Fruit fly (Drosophila melanogaster) whole organism, embryonic: ENCODE measurements around the gene Tg.
A peak's percentile ranks its signal among the peaks of the same experiment; 100 is the strongest.

Experiments
- Abd-B ChIP-seq: fragments of 200-800 bp; sonication (Bioruptor generic); optimal IDR thresholded peaks from 2 replicates; lab custom pipeline; 2018; ENCODE audit warnings: missing biosample characterization, mild to moderate bottlenecking, missing genetic modification characterization, moderate library complexity
- CG13287 ChIP-seq: fragments of 200-800 bp; sonication (Bioruptor generic); IDR thresholded peaks from 2 replicates; pipeline ENCODE4 v1.3.6; 2022; ENCODE audit warnings: missing biosample characterization, missing genetic modification characterization; ENCODE audit not compliant: partially characterized antibody
- CG13296 ChIP-seq: fragments of 200-800 bp; sonication (Bioruptor generic); optimal IDR thresholded peaks from 3 replicates; lab custom pipeline; 2018; ENCODE audit warnings: missing biosample characterization, mild to moderate bottlenecking, missing genetic modification characterization
- CG13424 ChIP-seq: fragments of 200-800 bp; sonication (Bioruptor generic); optimal IDR thresholded peaks from 2 replicates; lab custom pipeline; 2019; ENCODE audit warnings: missing biosample characterization, mild to moderate bottlenecking, missing genetic modification characterization, moderate library complexity
- CG14050 ChIP-seq: fragments of 200-800 bp; sonication (Bioruptor generic); IDR thresholded peaks from 3 replicates; pipeline ENCODE4 v1.3.6; 2022; ENCODE audit warnings: missing biosample characterization, missing genetic modification characterization
- CG14667 ChIP-seq: fragments of 200-800 bp; sonication (Bioruptor generic); IDR thresholded peaks from 2 replicates; pipeline ENCODE4 v1.3.6; 2022; ENCODE audit warnings: missing biosample characterization, missing genetic modification characterization
- CG15479 ChIP-seq: fragments of 200-800 bp; sonication (Bioruptor generic); optimal IDR thresholded peaks from 3 replicates; lab custom pipeline; 2019; ENCODE audit warnings: missing biosample characterization, mild to moderate bottlenecking, missing genetic modification characterization, moderate library complexity
- CG3281 ChIP-seq: fragments of 200-800 bp; sonication (Bioruptor generic); optimal IDR thresholded peaks from 3 replicates; lab custom pipeline; 2017; ENCODE audit warnings: missing biosample characterization, mild to moderate bottlenecking, missing genetic modification characterization
- CG34422 ChIP-seq: fragments of 200-800 bp; sonication (Bioruptor generic); IDR thresholded peaks from 3 replicates; pipeline ENCODE4 v1.3.6; 2022; ENCODE audit warnings: missing biosample characterization, missing genetic modification characterization
- CG42726 ChIP-seq: fragments of 200-800 bp; sonication (Bioruptor generic); IDR thresholded peaks from 2 replicates; pipeline ENCODE4 v1.3.6; 2022; ENCODE audit warnings: missing biosample characterization, missing genetic modification characterization; ENCODE audit not compliant: partially characterized antibody
- CG4617 ChIP-seq: fragments of 200-800 bp; sonication (Bioruptor generic); optimal IDR thresholded peaks from 3 replicates; lab custom pipeline; 2016; ENCODE audit warnings: missing biosample characterization, missing genetic modification characterization, borderline replicate concordance
- CG6175 ChIP-seq: fragments of 200-800 bp; sonication (Bioruptor generic); IDR thresholded peaks from 3 replicates; pipeline ENCODE4 v1.3.6; 2022; ENCODE audit warnings: missing biosample characterization, missing genetic modification characterization
- CG7372 ChIP-seq: fragments of 200-800 bp; sonication (Bioruptor generic); IDR thresholded peaks from 2 replicates; pipeline ENCODE4 v1.3.6; 2022; ENCODE audit warnings: missing biosample characterization, missing genetic modification characterization
- CG7556 ChIP-seq: fragments of 200-800 bp; sonication (Bioruptor generic); optimal IDR thresholded peaks from 2 replicates; lab custom pipeline; 2017; ENCODE audit warnings: missing biosample characterization, mild to moderate bottlenecking, missing genetic modification characterization
- CG7987 ChIP-seq: fragments of 200-800 bp; sonication (Bioruptor generic); optimal IDR thresholded peaks from 2 replicates; lab custom pipeline; 2018; ENCODE audit warnings: missing biosample characterization, mild to moderate bottlenecking, missing genetic modification characterization, moderate library complexity
- CG8290 ChIP-seq, 3 experiments: fragments of 200-800 bp; sonication (Bioruptor generic); optimal IDR thresholded peaks; 2 replicates each; lab custom pipeline; 2016 to 2019; ENCODE audit warnings: missing biosample characterization in 3 of 3, missing genetic modification characterization in 3 of 3, mild to moderate bottlenecking in 2 of 3, moderate library complexity in 1 of 3
- CG8478 ChIP-seq: fragments of >200 bp; optimal IDR thresholded peaks from 2 replicates; lab custom pipeline; 2018
- CG9817 ChIP-seq: fragments of 200-800 bp; sonication (Bioruptor generic); optimal IDR thresholded peaks from 2 replicates; lab custom pipeline; 2018; ENCODE audit warnings: missing biosample characterization, mild to moderate bottlenecking, missing genetic modification characterization, moderate library complexity
- CHES-1-like ChIP-seq: fragments of 200-800 bp; sonication (Bioruptor generic); optimal IDR thresholded peaks from 2 replicates; lab custom pipeline; 2016; ENCODE audit warnings: missing biosample characterization, missing genetic modification characterization
- D ChIP-seq, 2 experiments: fragments of 200-800 bp in 1 of 2; fragments of >200 bp in 1 of 2; sonication (Bioruptor generic) in 1 of 2; optimal IDR thresholded peaks; 2 replicates in 1 of 2; 3 replicates in 1 of 2; lab custom pipeline; 2017; ENCODE audit warnings: mild to moderate bottlenecking in 1 of 2, missing biosample characterization in 1 of 2, missing genetic modification characterization in 1 of 2, missing genetic modification reagents in 1 of 2
- HLHmδ ChIP-seq: fragments of 200-800 bp; sonication (Bioruptor generic); optimal IDR thresholded peaks from 2 replicates; lab custom pipeline; 2018; ENCODE audit warnings: missing biosample characterization, mild to moderate bottlenecking, missing genetic modification characterization, moderate library complexity
- Hmx ChIP-seq: fragments of 200-800 bp; sonication (Bioruptor generic); optimal IDR thresholded peaks from 2 replicates; lab custom pipeline; 2016; ENCODE audit warnings: missing biosample characterization, missing genetic modification characterization
- Hr3 ChIP-seq: fragments of 200-800 bp; sonication (Bioruptor generic); optimal IDR thresholded peaks from 3 replicates; lab custom pipeline; 2016; ENCODE audit warnings: missing biosample characterization, missing genetic modification characterization
- Hr51 ChIP-seq, 2 experiments: fragments of 200-800 bp; sonication (Bioruptor generic); optimal IDR thresholded peaks; 2 replicates in 1 of 2; 3 replicates in 1 of 2; lab custom pipeline; 2016 to 2018; ENCODE audit warnings: missing biosample characterization in 2 of 2, missing genetic modification characterization in 2 of 2, mild to moderate bottlenecking in 1 of 2, moderate library complexity in 1 of 2
- Mes4 ChIP-seq: fragments of 200-800 bp; sonication (Bioruptor generic); optimal IDR thresholded peaks from 2 replicates; lab custom pipeline; 2016; ENCODE audit warnings: missing biosample characterization, missing genetic modification characterization
- Neu2 ChIP-seq: fragments of 200-800 bp; sonication (Bioruptor generic); optimal IDR thresholded peaks from 3 replicates; lab custom pipeline; 2016; ENCODE audit warnings: missing biosample characterization, missing genetic modification characterization, borderline replicate concordance
- PHDP ChIP-seq: fragments of 200-800 bp; sonication (Bioruptor generic); optimal IDR thresholded peaks from 3 replicates; lab custom pipeline; 2018; ENCODE audit warnings: missing biosample characterization, mild to moderate bottlenecking, missing genetic modification characterization, moderate library complexity
- Scr ChIP-seq: fragments of 200-800 bp; sonication (Bioruptor generic); IDR thresholded peaks from 2 replicates; pipeline ENCODE4 v1.3.6; 2022; ENCODE audit warnings: missing biosample characterization, missing genetic modification characterization; ENCODE audit not compliant: partially characterized antibody
- Six4 ChIP-seq: fragments of 200-800 bp; sonication (Bioruptor generic); optimal IDR thresholded peaks from 2 replicates; lab custom pipeline; 2016; ENCODE audit warnings: missing biosample characterization, missing genetic modification characterization
- Sox100B ChIP-seq: fragments of 200-800 bp; sonication (Bioruptor generic); optimal IDR thresholded peaks from 3 replicates; lab custom pipeline; 2018; ENCODE audit warnings: missing biosample characterization, mild to moderate bottlenecking, missing genetic modification characterization
- bsh ChIP-seq, 2 experiments: fragments of 200-800 bp; sonication (Bioruptor generic); optimal IDR thresholded peaks; 2 replicates each; lab custom pipeline; 2017 to 2018; ENCODE audit warnings: mild to moderate bottlenecking in 2 of 2, missing biosample characterization in 2 of 2, missing genetic modification characterization in 2 of 2, moderate library complexity in 1 of 2
- crol ChIP-seq: fragments of 200-800 bp; sonication (Bioruptor generic); IDR thresholded peaks from 2 replicates; pipeline ENCODE4 v1.3.6; 2022; ENCODE audit warnings: missing biosample characterization, missing genetic modification characterization
- gfzf ChIP-seq: fragments of 200-800 bp; sonication (Bioruptor generic); optimal IDR thresholded peaks from 2 replicates; lab custom pipeline; 2016; ENCODE audit warnings: missing biosample characterization, mild to moderate bottlenecking, missing genetic modification characterization, moderate library complexity
- lola ChIP-seq, 3 experiments: fragments of >200 bp in 2 of 3; fragments of 200-800 bp in 1 of 3; sonication (Bioruptor generic) in 1 of 3; optimal IDR thresholded peaks; 2 replicates each; lab custom pipeline; 2017 to 2019; ENCODE audit warnings: missing biosample characterization in 3 of 3, missing genetic modification characterization in 3 of 3, mild to moderate bottlenecking in 1 of 3, moderate library complexity in 1 of 3
- pan ChIP-seq, 4 experiments: fragments of >200 bp in 3 of 4; fragments of 200-800 bp in 1 of 4; sonication (Bioruptor generic) in 1 of 4; optimal IDR thresholded peaks in 3 of 4; IDR thresholded peaks in 1 of 4; 2 replicates each; pipeline versions ENCODE4 v1.3.6 to Lab custom; 2017 to 2022; ENCODE audit warnings: missing biosample characterization in 2 of 4, missing genetic modification characterization in 2 of 4, mixed read lengths in 1 of 4
- pfk ChIP-seq: fragments of 200-800 bp; sonication (Bioruptor generic); optimal IDR thresholded peaks from 2 replicates; lab custom pipeline; 2018; ENCODE audit warnings: missing biosample characterization, mild to moderate bottlenecking, missing genetic modification characterization, moderate library complexity
- phol ChIP-seq: fragments of 200-800 bp; sonication (Bioruptor generic); optimal IDR thresholded peaks from 3 replicates; lab custom pipeline; 2018; ENCODE audit warnings: missing biosample characterization, mild to moderate bottlenecking, missing genetic modification characterization, moderate library complexity
- twi ChIP-seq: fragments of 200-800 bp; optimal IDR thresholded peaks from 2 replicates; lab custom pipeline; 2019; ENCODE audit warnings: missing biosample characterization, mild to moderate bottlenecking, missing genetic modification characterization, moderate library complexity
- unpg ChIP-seq: fragments of 200-800 bp; sonication (Bioruptor generic); optimal IDR thresholded peaks from 3 replicates; lab custom pipeline; 2018; ENCODE audit warnings: missing biosample characterization, mild to moderate bottlenecking, missing genetic modification characterization, moderate library complexity
- vvl ChIP-seq: fragments of 200-800 bp; sonication (Bioruptor generic); IDR thresholded peaks from 2 replicates; pipeline ENCODE4 v1.3.6; 2022; ENCODE audit warnings: missing biosample characterization, missing genetic modification characterization

Gene Tg

DNA sequence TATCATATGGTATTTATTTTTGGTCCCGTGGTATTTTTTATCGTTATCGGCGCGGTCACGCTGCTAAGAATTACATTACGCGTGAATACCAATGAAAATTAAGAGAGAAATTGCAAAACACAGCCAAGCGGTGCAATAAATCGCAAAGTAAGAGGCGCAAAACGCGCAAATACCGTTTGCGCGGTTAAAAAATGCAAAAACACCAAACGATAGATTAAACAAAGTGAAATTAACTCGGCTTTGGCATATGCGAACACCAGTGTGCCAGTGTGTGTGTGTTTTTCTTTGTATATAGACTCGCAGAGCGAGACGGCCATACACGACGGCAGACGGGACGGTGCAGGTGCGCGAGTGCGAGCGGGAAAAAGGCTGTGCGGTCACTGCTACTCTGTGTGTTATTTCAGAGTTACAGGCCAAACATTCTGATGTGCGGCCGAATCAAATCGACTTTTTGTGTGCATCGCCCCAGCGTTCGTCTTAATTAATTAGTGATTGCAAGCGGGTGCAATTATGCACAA, 19.5 kb downstream of the Tg start, which contains the start of gene Cka (continued):
- TF ChIP-seq Scr (GFP tag; lab: Robert Waterston, UW) = peak; percentile 8; the same call in 1 of the 2 replicates
- TF ChIP-seq Hmx (GFP tag; lab: Kevin White, UChicago) = no peak
- peak; percentile 97 for TF ChIP-seq CG8478 (lab: Kevin White, UChicago)
- no peak for TF ChIP-seq CG6175
- TF ChIP-seq CG7556 (GFP tag; lab: Kevin White, UChicago) = no peak
- TF ChIP-seq CG13296 (GFP tag; lab: Kevin White, UChicago) = peak; percentile 21
- no peak for TF ChIP-seq unpg (GFP tag; lab: Kevin White, UChicago)
- peak; percentile 50 for TF ChIP-seq vvl (GFP tag; lab: Robert Waterston, UW)
- peak; percentile 38; the same call in 1 of the 2 replicates for TF ChIP-seq crol
- TF ChIP-seq CHES-1-like (GFP tag; lab: Kevin White, UChicago) = no peak
- no peak for TF ChIP-seq CG8290 (GFP tag; optimal IDR thresholded peaks at IDR 0.05; lab: Kevin White, UChicago)
- peak in 1 of 2 experiments; percentile 68 for TF ChIP-seq CG8290 (tag; optimal IDR thresholded peaks at IDR 0.05; lab: Kevin White, UChicago)
- no peak for TF ChIP-seq pan (optimal IDR thresholded peaks at IDR 0.05; lab: Kevin White, UChicago)
- peak in 1 of 2 experiments; percentile 22 for TF ChIP-seq pan (GFP tag; optimal IDR thresholded peaks at IDR 0.05 in 1 of 2, IDR thresholded peaks at IDR 0.05 in 1 of 2)
- TF ChIP-seq phol (tag; lab: Kevin White, UChicago) = peak; percentile 7
- peak; percentile 92 for TF ChIP-seq CG15479 (GFP tag; lab: Kevin White, UChicago)
- TF ChIP-seq CG42726 (GFP tag; lab: Robert Waterston, UW) = 0 out of 2 replicates have a peak, but pooled peaks have one; percentile 27
- 0 out of 2 replicates have a peak, but pooled peaks have one; percentile 35 for TF ChIP-seq CG7372 (GFP tag; lab: Robert Waterston, UW)
- no peak for TF ChIP-seq Hr51 (GFP tag; optimal IDR thresholded peaks at IDR 0.05; lab: Kevin White, UChicago)
- no peak for TF ChIP-seq PHDP (tag; lab: Kevin White, UChicago)
- TF ChIP-seq HLHmδ (GFP tag; lab: Kevin White, UChicago) = peak; percentile 54
- TF ChIP-seq CG7987 (GFP tag; lab: Kevin White, UChicago) = peak; percentile 16
- TF ChIP-seq CG34422 (GFP tag; lab: Robert Waterston, UW) = peak; percentile 85
- TF ChIP-seq CG9817 = no peak
- TF ChIP-seq Hr3 (GFP tag; lab: Kevin White, UChicago) = no peak
- TF ChIP-seq CG13287 (GFP tag; lab: Robert Waterston, UW) = 0 out of 2 replicates have a peak, but pooled peaks have one; percentile 17
- no peak for TF ChIP-seq lola (GFP tag; optimal IDR thresholded peaks at IDR 0.05; lab: Kevin White, UChicago)
- no peak for TF ChIP-seq Six4 (GFP tag; lab: Kevin White, UChicago)
- TF ChIP-seq CG14050 (GFP tag; lab: Robert Waterston, UW) = no peak
- peak in 1 of 2 experiments; percentile 15 for TF ChIP-seq bsh (GFP tag; optimal IDR thresholded peaks at IDR 0.05; lab: Kevin White, UChicago)
- TF ChIP-seq CG14667 = no peak
- TF ChIP-seq Abd-B = peak; percentile 11
- TF ChIP-seq Mes4 (GFP tag; lab: Kevin White, UChicago) = no peak
- TF ChIP-seq CG13424 = peak; percentile 18
- TF ChIP-seq Sox100B (GFP tag; lab: Kevin White, UChicago) = no peak
- peak; percentile 73 for TF ChIP-seq D (optimal IDR thresholded peaks at IDR 0.05; lab: Kevin White, UChicago)
- no peak for TF ChIP-seq D (GFP tag; optimal IDR thresholded peaks at IDR 0.05; lab: Kevin White, UChicago)
- peak; percentile 43 for TF ChIP-seq CG3281 (GFP tag; lab: Kevin White, UChicago)
- TF ChIP-seq CG4617 (GFP tag; lab: Kevin White, UChicago) = peak; percentile 93
- peak; percentile 12 for TF ChIP-seq twi
- TF ChIP-seq pfk (GFP tag; lab: Kevin White, UChicago) = peak; percentile 3
- TF ChIP-seq gfzf = peak; percentile 68
- TF ChIP-seq Neu2 (GFP tag; lab: Kevin White, UChicago) = no peak
